Fruit fly (Drosophila melanogaster) whole organism, wandering third instar larva: Measurements from ENCODE around the gene CG10747.

Experiments used
- Jra ChIP-seq: sonication (Bioruptor generic); optimal IDR thresholded peaks from 2 replicates; lab custom pipeline; 2016; ENCODE audit warnings: missing biosample characterization, missing genetic modification characterization
- jim ChIP-seq: fragments of 175-275, 200-325 bp; sonication (Bioruptor generic); optimal IDR thresholded peaks from 2 replicates; lab custom pipeline; 2016; ENCODE audit warnings: missing biosample characterization, mild to moderate bottlenecking, missing genetic modification characterization
- psq ChIP-seq: fragments of 200-800 bp; sonication (Bioruptor generic); optimal IDR thresholded peaks from 3 replicates; lab custom pipeline; 2017; ENCODE audit warnings: missing biosample characterization, mild to moderate bottlenecking, missing genetic modification characterization, moderate library complexity
- sv ChIP-seq: fragments of 200-800 bp; sonication (Bioruptor generic); optimal IDR thresholded peaks from 3 replicates; lab custom pipeline; 2016; ENCODE audit warnings: missing biosample characterization, missing genetic modification characterization

dm6 chr2L:20091094-20091679, at the start of gene CG10747, which contains the start of gene Pyroxd1:
- TF ChIP-seq psq (GFP tag; lab: Kevin White, UChicago) (peak; percentile 95), Jra (GFP tag; lab: Kevin White, UChicago) (peak; percentile 96), sv (GFP tag; lab: Kevin White, UChicago) (peak; percentile 98), jim (GFP tag; lab: Kevin White, UChicago) (peak; percentile 63)
